Fruit fly (Drosophila melanogaster): ENCODE results near the gene CG13474.

CG13474 gene

dm6 chr3L:14661567-14662258 is 35.2 kb downstream of the CG13474 start (continued):
- 0 out of 2 replicates have a peak, but pooled peaks have one; percentile 14 for TF ChIP-seq cas (GFP tag; IDR thresholded peaks at IDR 0.05)
- TF ChIP-seq sug (tag; optimal IDR thresholded peaks at IDR 0.05): peak; percentile 43
- TF ChIP-seq CG6254 (GFP tag; optimal IDR thresholded peaks at IDR 0.05): peak; percentile 21
- peak; percentile 80 for TF ChIP-seq CG16863 (GFP tag; optimal IDR thresholded peaks at IDR 0.05)

- TF ChIP-seq CG13287 (GFP tag; IDR thresholded peaks at IDR 0.05; ENCODE audit: partially characterized antibody) (peak; percentile 16; the same call in 1 of the 2 replicates), wor (GFP tag; IDR thresholded peaks at IDR 0.05) (no peak), trh (GFP tag; optimal IDR thresholded peaks at IDR 0.05) (no peak), Oli (tag; optimal IDR thresholded peaks at IDR 0.05) (peak; percentile 13), CG15696 (tag; optimal IDR thresholded peaks at IDR 0.05) (no peak), dmrt11E (tag; optimal IDR thresholded peaks at IDR 0.05) (peak; percentile 1), mam (GFP tag; optimal IDR thresholded peaks at IDR 0.05) (no peak), HLH3B (GFP tag; IDR thresholded peaks at IDR 0.05) (no peak), Eip74EF (GFP tag; optimal IDR thresholded peaks at IDR 0.05) (no peak), CG4360 (GFP tag; IDR thresholded peaks at IDR 0.05) (peak; percentile 78), CG12155 (GFP tag; optimal IDR thresholded peaks at IDR 0.05) (no peak), nerfin-2 (GFP tag; IDR thresholded peaks at IDR 0.05; ENCODE audit: partially characterized antibody) (no peak), pho (GFP tag; optimal IDR thresholded peaks at IDR 0.05) (no peak), scrt (GFP tag; optimal IDR thresholded peaks at IDR 0.05) (peak; percentile 97), cad (GFP tag; optimal IDR thresholded peaks at IDR 0.05) (no peak), Sox100B (GFP tag; optimal IDR thresholded peaks at IDR 0.05) (no peak), chm (GFP tag; IDR thresholded peaks at IDR 0.05) (peak; percentile 38; the same call in 1 of the 2 replicates), sqz (GFP tag; optimal IDR thresholded peaks at IDR 0.05) (peak; percentile 61), pnt (GFP tag; optimal IDR thresholded peaks at IDR 0.05) (no peak), wdn (GFP tag; IDR thresholded peaks at IDR 0.05) (no peak), unpg (GFP tag; optimal IDR thresholded peaks at IDR 0.05) (peak; percentile 9), CG33213 (GFP tag; optimal IDR thresholded peaks at IDR 0.05) (no peak), CG1529 (GFP tag; optimal IDR thresholded peaks at IDR 0.05) (peak; percentile 20), disco-r (GFP tag; optimal IDR thresholded peaks at IDR 0.05) (no peak), bsh (GFP tag; optimal IDR thresholded peaks at IDR 0.05) (peak in 1 of 2 experiments; percentile 29), Rx (GFP tag; IDR thresholded peaks at IDR 0.05) (no peak; the same call in 1 of the 2 replicates), otp (GFP tag; IDR thresholded peaks at IDR 0.05) (no peak), BEAF-32 (GFP tag; optimal IDR thresholded peaks at IDR 0.05) (no peak), Trl (optimal IDR thresholded peaks at IDR 0.05) (peak; percentile 42 to 59), Trl (GFP tag; optimal IDR thresholded peaks at IDR 0.05) (no peak), CG8478 (optimal IDR thresholded peaks at IDR 0.05) (no peak), odd (GFP tag; optimal IDR thresholded peaks at IDR 0.05) (no peak), eve (GFP tag; optimal IDR thresholded peaks at IDR 0.05) (peak in 1 of 2 experiments; percentile 53), seq (GFP tag; IDR thresholded peaks at IDR 0.05) (peak; percentile 24; the same call in 1 of the 2 replicates), CG3163 (GFP tag; optimal IDR thresholded peaks at IDR 0.05) (no peak), Antp (GFP tag; optimal IDR thresholded peaks at IDR 0.05) (no peak), Hr3 (GFP tag; optimal IDR thresholded peaks at IDR 0.05) (no peak), CG6689 (GFP tag; IDR thresholded peaks at IDR 0.05) (no peak), sna (GFP tag; IDR thresholded peaks at IDR 0.05; ENCODE audit: partially characterized antibody) (no peak), C15 (GFP tag; IDR thresholded peaks at IDR 0.05) (no peak), tx (GFP tag; optimal IDR thresholded peaks at IDR 0.05) (no peak), CG12391 (tag; optimal IDR thresholded peaks at IDR 0.05) (peak; percentile 14), zfh1 (GFP tag; IDR thresholded peaks at IDR 0.05) (no peak)
Observed at dm6 chr3L:14659954-14660907, 36.7 kb downstream of the CG13474 start.

Data from whole organism, embryonic.